Fruit fly (Drosophila melanogaster): ENCODE results near the gene COX7B.
A peak's percentile ranks its signal among the peaks of the same experiment; 100 is the strongest.

DNA sequence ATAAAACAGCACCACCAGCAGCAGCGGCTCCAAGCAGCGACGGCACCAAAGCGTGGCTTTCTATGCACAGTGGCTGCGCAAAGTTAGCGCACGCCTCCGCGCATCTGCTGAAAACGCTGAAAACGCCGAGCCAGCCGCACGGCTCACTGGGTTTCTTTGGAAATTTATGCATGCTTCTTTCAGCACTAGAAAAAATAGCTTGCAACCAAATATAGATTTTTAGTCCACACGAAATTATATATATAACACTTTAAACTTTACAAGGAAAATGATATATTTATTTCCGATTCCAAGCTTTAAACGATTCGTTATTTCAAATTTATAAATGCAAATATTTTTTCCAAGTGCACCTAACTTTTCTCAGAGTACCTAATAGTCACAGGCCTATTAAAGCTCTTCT lies 20.6 kb upstream of the COX7B start:
- peak; percentile 76 for TF ChIP-seq CG14655 (GFP tag; optimal IDR thresholded peaks at IDR 0.05)
- TF ChIP-seq Pif1B (GFP tag; optimal IDR thresholded peaks at IDR 0.05): peak; percentile 3
- TF ChIP-seq fd96Ca (GFP tag; IDR thresholded peaks at IDR 0.05): no peak
- TF ChIP-seq CG13204 (GFP tag; optimal IDR thresholded peaks at IDR 0.05): no peak
- TF ChIP-seq CG8301 (tag; optimal IDR thresholded peaks at IDR 0.05): peak; percentile 68

Data from whole organism, pupa.